Worm (Caenorhabditis elegans) whole organism, late embryonic: ENCODE measurements around the gene rpl-37.

Experiments
- elt-4 ChIP-seq: sonication (generic microtip); optimal IDR thresholded peaks from 2 replicates; lab custom pipeline; 2016; ENCODE audit warnings: missing genetic modification characterization, missing compliant biosample characterization
- fkh-10 ChIP-seq: fragments of 150-350 bp; optimal IDR thresholded peaks from 2 replicates; lab custom pipeline; 2014; ENCODE audit warnings: missing biosample characterization, missing genetic modification reagents, missing genetic modification characterization
- lim-6 ChIP-seq: sonication (generic microtip); optimal IDR thresholded peaks from 2 replicates; lab custom pipeline; 2016; ENCODE audit warnings: missing genetic modification characterization, missing compliant biosample characterization
- nfya-1 ChIP-seq: sonication (generic microtip); optimal IDR thresholded peaks from 2 replicates; lab custom pipeline; 2017; ENCODE audit warnings: missing genetic modification characterization, mild to moderate bottlenecking, missing compliant biosample characterization, antibody characterized with exemption, moderate library complexity
- nhr-11 ChIP-seq: fragments of 150-350 bp; optimal IDR thresholded peaks from 2 replicates; lab custom pipeline; 2014; ENCODE audit warnings: missing biosample characterization, missing genetic modification characterization
- pha-4 ChIP-seq: fragments of 150-350 bp; optimal IDR thresholded peaks from 2 replicates; lab custom pipeline; 2018; ENCODE audit warnings: missing biosample characterization, missing genetic modification reagents, missing genetic modification characterization
- pqm-1 ChIP-seq: sonication (generic microtip); optimal IDR thresholded peaks from 2 replicates; lab custom pipeline; 2016; ENCODE audit warnings: missing genetic modification characterization, missing compliant biosample characterization
- ref-2 ChIP-seq: sonication (generic microtip); optimal IDR thresholded peaks from 2 replicates; lab custom pipeline; 2016; ENCODE audit warnings: missing genetic modification characterization, missing compliant biosample characterization

ce11 chrIII:3553349-3553748 lies 24.9 kb downstream of the rpl-37 start, which contains the start of gene C54C6.4:
- TF ChIP-seq ref-2 (tag; lab: Kevin White, UChicago) = no peak
- TF ChIP-seq pqm-1 (tag; lab: Kevin White, UChicago) = no peak
- no peak for TF ChIP-seq elt-4 (tag; lab: Kevin White, UChicago)
- TF ChIP-seq nfya-1 (tag; lab: Kevin White, UChicago) = no peak
- TF ChIP-seq pha-4 (tag; lab: Kevin White, UChicago) = no peak
- no peak for TF ChIP-seq fkh-10 (GFP tag; lab: Kevin White, UChicago)
- TF ChIP-seq lim-6 (tag; lab: Kevin White, UChicago) = no peak
- TF ChIP-seq nhr-11 (tag; lab: Kevin White, UChicago) = no peak
